Fruit fly (Drosophila melanogaster): ENCODE data around the gene CG31523.

CG31523 gene

DNA sequence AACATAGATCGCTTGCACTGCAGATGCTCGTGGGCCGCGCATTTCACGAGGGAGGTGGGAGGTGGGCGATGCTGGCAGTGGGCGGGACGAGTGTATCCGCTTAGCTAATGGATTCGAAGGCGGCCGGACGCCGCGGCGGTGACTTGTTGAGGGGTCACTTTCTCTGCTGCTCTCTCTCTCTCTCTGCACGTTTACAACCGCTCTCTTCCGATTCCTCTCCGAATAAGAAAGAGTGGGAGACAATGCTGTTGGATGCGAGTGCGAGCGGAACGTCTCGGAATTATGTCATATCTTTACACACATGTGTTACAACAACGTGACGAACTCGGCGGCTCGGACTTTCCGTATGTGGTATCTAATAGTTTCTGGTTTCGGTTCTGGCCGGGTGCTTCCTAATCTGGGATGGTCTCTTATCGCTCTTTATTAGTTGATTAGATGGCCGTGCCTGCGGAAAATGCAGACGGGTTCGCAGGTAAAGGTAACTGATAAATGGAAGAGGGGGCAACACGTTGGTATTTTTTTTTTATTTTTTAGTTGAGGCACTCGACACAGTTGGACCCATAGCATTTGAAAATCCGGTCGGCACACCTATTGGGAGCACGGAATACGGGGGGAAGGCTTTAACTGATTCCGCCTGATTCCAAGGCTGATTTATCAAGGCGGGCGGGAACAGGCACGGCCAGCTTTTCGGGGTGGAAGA lies 26.5 kb downstream of the CG31523 start (continued):
- TF ChIP-seq NC2β (GFP tag; optimal IDR thresholded peaks at IDR 0.05) (no peak), jing (GFP tag; optimal IDR thresholded peaks at IDR 0.05) (no peak), CG6765 (GFP tag; optimal IDR thresholded peaks at IDR 0.05) (no peak), sr (GFP tag; IDR thresholded peaks at IDR 0.05) (peak; percentile 99), CG30403 (GFP tag; optimal IDR thresholded peaks at IDR 0.05) (no peak), Eip74EF (GFP tag; optimal IDR thresholded peaks at IDR 0.05) (peak in 1 of 2 experiments; percentile 14), CG13894 (tag; optimal IDR thresholded peaks at IDR 0.05) (no peak), en (GFP tag; optimal IDR thresholded peaks at IDR 0.05) (no peak), HLH54F (GFP tag; optimal IDR thresholded peaks at IDR 0.05) (no peak), CG12155 (GFP tag; optimal IDR thresholded peaks at IDR 0.05) (no peak), CG1832 (GFP tag; optimal IDR thresholded peaks at IDR 0.05) (peak; percentile 52)

DNA sequence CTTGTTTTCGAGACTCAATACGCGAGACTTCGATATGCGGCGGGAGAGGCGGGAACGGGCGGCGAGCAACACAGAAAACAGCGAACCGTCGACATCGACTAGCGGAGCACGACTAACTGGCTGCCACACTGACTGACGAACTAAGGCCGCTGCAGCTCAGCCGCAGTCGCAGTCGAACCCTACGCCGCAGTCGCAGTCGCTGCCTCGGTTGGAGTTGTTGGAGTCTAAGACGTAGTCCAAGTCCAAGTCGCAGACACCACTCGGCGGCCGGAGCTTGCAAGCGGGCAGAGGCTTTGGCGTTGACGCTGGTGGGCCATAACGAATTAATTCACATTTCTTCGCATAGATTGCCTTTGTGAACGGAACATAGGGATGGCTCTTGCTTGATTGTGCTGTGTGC lies 28.3 kb downstream of the CG31523 start:
- TF ChIP-seq prd (optimal IDR thresholded peaks at IDR 0.05) = no peak
- no peak for TF ChIP-seq prd (GFP tag; IDR thresholded peaks at IDR 0.05)
- TF ChIP-seq Hey (tag; optimal IDR thresholded peaks at IDR 0.05) = no peak
- TF ChIP-seq Meics (GFP tag; optimal IDR thresholded peaks at IDR 0.05) = no peak
- no peak for TF ChIP-seq CG10565 (GFP tag; optimal IDR thresholded peaks at IDR 0.05)
- no peak for TF ChIP-seq bigmax (GFP tag; optimal IDR thresholded peaks at IDR 0.05)
- TF ChIP-seq corto (GFP tag; optimal IDR thresholded peaks at IDR 0.05) = no peak
- no peak for TF ChIP-seq CG12219 (GFP tag; optimal IDR thresholded peaks at IDR 0.05)
- TF ChIP-seq CG5180 (GFP tag; optimal IDR thresholded peaks at IDR 0.05) = peak; percentile 63
- no peak for TF ChIP-seq CG3847 (GFP tag; IDR thresholded peaks at IDR 0.05)
- peak; percentile 15 for TF ChIP-seq HHEX (GFP tag; optimal IDR thresholded peaks at IDR 0.05)
- no peak for TF ChIP-seq otp (GFP tag; IDR thresholded peaks at IDR 0.05)
- no peak for TF ChIP-seq org-1 (GFP tag; optimal IDR thresholded peaks at IDR 0.05)
- no peak for TF ChIP-seq CG7556 (GFP tag; optimal IDR thresholded peaks at IDR 0.05)
- TF ChIP-seq stwl (tag; optimal IDR thresholded peaks at IDR 0.05) = no peak
- no peak for TF ChIP-seq Sin3A (optimal IDR thresholded peaks at IDR 0.05)
- TF ChIP-seq eve (GFP tag; optimal IDR thresholded peaks at IDR 0.05) = no peak
- TF ChIP-seq CG10543 (GFP tag; optimal IDR thresholded peaks at IDR 0.05) = no peak
- TF ChIP-seq CG10979 (tag; optimal IDR thresholded peaks at IDR 0.05) = no peak
- no peak for TF ChIP-seq BtbVII (GFP tag; optimal IDR thresholded peaks at IDR 0.05)
- no peak for TF ChIP-seq CG34376 (GFP tag; optimal IDR thresholded peaks at IDR 0.05)
- TF ChIP-seq Sry-δ (GFP tag; optimal IDR thresholded peaks at IDR 0.05) = no peak
- no peak for TF ChIP-seq D (optimal IDR thresholded peaks at IDR 0.05)
- no peak for TF ChIP-seq D (GFP tag; optimal IDR thresholded peaks at IDR 0.05)
- no peak for TF ChIP-seq CG12744 (GFP tag; optimal IDR thresholded peaks at IDR 0.05)
- TF ChIP-seq CG1024 (GFP tag; IDR thresholded peaks at IDR 0.05) = no peak
- no peak for TF ChIP-seq Fer3 (tag; optimal IDR thresholded peaks at IDR 0.05)
- no peak for TF ChIP-seq hb (GFP tag; IDR thresholded peaks at IDR 0.05; ENCODE audit: partially characterized antibody)
- TF ChIP-seq PHDP (tag; optimal IDR thresholded peaks at IDR 0.05) = no peak
- no peak for TF ChIP-seq CG30431 (GFP tag; optimal IDR thresholded peaks at IDR 0.05)
- no peak for TF ChIP-seq onecut (GFP tag; IDR thresholded peaks at IDR 0.05)
- TF ChIP-seq vvl (GFP tag; IDR thresholded peaks at IDR 0.05) = peak; percentile 56
- no peak for TF ChIP-seq dmrt11E (tag; optimal IDR thresholded peaks at IDR 0.05)
- no peak for TF ChIP-seq ase (GFP tag; IDR thresholded peaks at IDR 0.05)
- TF ChIP-seq CG6854 (GFP tag; optimal IDR thresholded peaks at IDR 0.05) = no peak
- 0 out of 3 replicates have a peak, but pooled peaks have one; percentile 25 for TF ChIP-seq CG11456 (GFP tag; IDR thresholded peaks at IDR 0.05)
- TF ChIP-seq CG3065 (GFP tag; optimal IDR thresholded peaks at IDR 0.05) = no peak
- no peak for TF ChIP-seq dpn (GFP tag; optimal IDR thresholded peaks at IDR 0.05)
- 0 out of 3 replicates have a peak, but pooled peaks have one; percentile 24 for TF ChIP-seq Opbp (GFP tag; IDR thresholded peaks at IDR 0.05; ENCODE audit: partially characterized antibody)
